Worm (Caenorhabditis elegans): ENCODE results near the gene gpla-1.

Gene gpla-1

ce11 chrV:11921689-11922517 lies 15.7 kb downstream of the gpla-1 start (continued):
- TF ChIP-seq lin-1 (GFP tag; IDR thresholded peaks at IDR 0.05), result no peak
- TF ChIP-seq unc-130 (GFP tag; optimal IDR thresholded peaks at IDR 0.05), result no peak
- TF ChIP-seq ZK337.2 (GFP tag; IDR thresholded peaks at IDR 0.05), result no peak
- TF ChIP-seq skn-1 (tag; optimal IDR thresholded peaks at IDR 0.05), result no peak
- peak; percentile 37 for TF ChIP-seq mxl-3 (GFP tag; optimal IDR thresholded peaks at IDR 0.05)
- TF ChIP-seq nhr-10 (tag; optimal IDR thresholded peaks at IDR 0.05), result no peak
- no peak for TF ChIP-seq fkh-10 (GFP tag; optimal IDR thresholded peaks at IDR 0.05)
- no peak for TF ChIP-seq lin-29 (GFP tag; IDR thresholded peaks at IDR 0.05)
- no peak for TF ChIP-seq arid-1 (GFP tag; conservative IDR thresholded peaks at IDR 0.05)
- TF ChIP-seq daf-12 (tag; optimal IDR thresholded peaks at IDR 0.05), result no peak
- no peak for TF ChIP-seq F49E8.2 (tag; optimal IDR thresholded peaks at IDR 0.05; ENCODE audit: borderline replicate concordance)
- TF ChIP-seq zag-1 (tag; optimal IDR thresholded peaks at IDR 0.05), result no peak
- no peak for TF ChIP-seq madf-5 (GFP tag; IDR thresholded peaks at IDR 0.05)
- TF ChIP-seq F44E2.7 (GFP tag; IDR thresholded peaks at IDR 0.05), result no peak
- TF ChIP-seq ama-1 (optimal IDR thresholded peaks at IDR 0.05), result peak; percentile 66
- TF ChIP-seq nhr-28 (tag; optimal IDR thresholded peaks at IDR 0.05), result peak; percentile 71
- TF ChIP-seq nhr-6 (tag; optimal IDR thresholded peaks at IDR 0.05), result no peak
- TF ChIP-seq F26F4.8 (GFP tag; conservative IDR thresholded peaks at IDR 0.05), result no peak
- no peak for TF ChIP-seq egl-43 (GFP tag; IDR thresholded peaks at IDR 0.05)
- TF ChIP-seq nhr-41 (GFP tag; IDR thresholded peaks at IDR 0.05), result no peak
- TF ChIP-seq hlh-11 (tag; optimal IDR thresholded peaks at IDR 0.05), result peak; percentile 78
- TF ChIP-seq nhr-11 (tag; optimal IDR thresholded peaks at IDR 0.05), result peak; percentile 62
- peak in 1 of 2 experiments; percentile 72 for TF ChIP-seq daf-16 (GFP tag; optimal IDR thresholded peaks at IDR 0.05)
- TF ChIP-seq daf-16 (tag; optimal IDR thresholded peaks at IDR 0.05), result peak; percentile 96
- TF ChIP-seq ceh-62 (tag; optimal IDR thresholded peaks at IDR 0.05), result no peak
- no peak for TF ChIP-seq aha-1 (tag)
- TF ChIP-seq ces-1 (GFP tag; optimal IDR thresholded peaks at IDR 0.05), result no peak
- TF ChIP-seq mdl-1 (tag; optimal IDR thresholded peaks at IDR 0.05), result peak in 1 of 2 experiments; percentile 60
- TF ChIP-seq mep-1 (tag; optimal IDR thresholded peaks at IDR 0.05), result peak; percentile 21
- TF ChIP-seq nhr-77 (tag; optimal IDR thresholded peaks at IDR 0.05), result peak; percentile 55
- TF ChIP-seq tra-1 (GFP tag; IDR thresholded peaks at IDR 0.05), result no peak

ce11 chrV:11921229-11921628 lies 16.4 kb downstream of the gpla-1 start:
- TF ChIP-seq ztf-7 (tag; optimal IDR thresholded peaks at IDR 0.05), result no peak
- TF ChIP-seq ama-1 (optimal IDR thresholded peaks at IDR 0.05), result peak; percentile 34
- TF ChIP-seq aly-2 (tag; optimal IDR thresholded peaks at IDR 0.05), result no peak
- peak; percentile 73 for TF ChIP-seq mep-1 (tag; optimal IDR thresholded peaks at IDR 0.05)
- peak in 1 of 2 experiments; percentile 39 for TF ChIP-seq hif-1 (tag; optimal IDR thresholded peaks at IDR 0.05)
- TF ChIP-seq nhr-11 (tag; optimal IDR thresholded peaks at IDR 0.05), result peak; percentile 30
- peak; percentile 36 for TF ChIP-seq pqm-1 (tag; optimal IDR thresholded peaks at IDR 0.05)
- TF ChIP-seq php-3 (GFP tag; IDR thresholded peaks at IDR 0.05), result 0 out of 2 replicates have a peak, but pooled peaks have one; percentile 18
- no peak for TF ChIP-seq daf-16 (GFP tag; optimal IDR thresholded peaks at IDR 0.05)
- TF ChIP-seq daf-16 (tag; optimal IDR thresholded peaks at IDR 0.05), result peak; percentile 80
- TF ChIP-seq dpl-1 (GFP tag; optimal IDR thresholded peaks at IDR 0.05), result peak; percentile 9
- TF ChIP-seq T26A8.4 (GFP tag; IDR thresholded peaks at IDR 0.05), result no peak
- peak; percentile 75 for TF ChIP-seq dve-1 (tag; optimal IDR thresholded peaks at IDR 0.05; ENCODE audit: insufficient read depth)
- no peak for TF ChIP-seq ceh-32 (tag; optimal IDR thresholded peaks at IDR 0.05; ENCODE audit: poor library complexity)
- TF ChIP-seq Y75B8A.6 (GFP tag; IDR thresholded peaks at IDR 0.05), result 0 out of 2 replicates have a peak, but pooled peaks have one; percentile 51
- peak; percentile 3 for TF ChIP-seq nhr-10 (tag; optimal IDR thresholded peaks at IDR 0.05)
- peak; percentile 27; the same call in 1 of the 2 replicates for TF ChIP-seq lin-1 (GFP tag; IDR thresholded peaks at IDR 0.05)
- TF ChIP-seq nhr-77 (tag; optimal IDR thresholded peaks at IDR 0.05), result peak; percentile 69
- peak; percentile 21 for TF ChIP-seq rbr-2 (tag; optimal IDR thresholded peaks at IDR 0.05)
- TF ChIP-seq mxl-3 (GFP tag; optimal IDR thresholded peaks at IDR 0.05), result peak; percentile 60
- no peak for TF ChIP-seq nhr-48 (tag; optimal IDR thresholded peaks at IDR 0.05)
- peak; percentile 46; the same call in 1 of the 2 replicates for TF ChIP-seq tra-1 (GFP tag; IDR thresholded peaks at IDR 0.05)
- no peak for TF ChIP-seq pha-4 (GFP tag; IDR thresholded peaks at IDR 0.05)
- TF ChIP-seq pha-4 (tag; optimal IDR thresholded peaks at IDR 0.05), result no peak
- peak in 1 of 2 experiments; percentile 45 for TF ChIP-seq lsy-2 (tag; optimal IDR thresholded peaks at IDR 0.05)
- TF ChIP-seq hlh-30 (tag; optimal IDR thresholded peaks at IDR 0.05; ENCODE audit: insufficient read depth), result peak; percentile 88
- TF ChIP-seq hlh-11 (tag; optimal IDR thresholded peaks at IDR 0.05), result peak; percentile 88
- TF ChIP-seq duxl-1 (tag; optimal IDR thresholded peaks at IDR 0.05; ENCODE audit: poor library complexity), result peak; percentile 5
- TF ChIP-seq nhr-28 (tag; optimal IDR thresholded peaks at IDR 0.05), result peak; percentile 84

Measured in whole organism, L4 larva.